Worm (Caenorhabditis elegans): Measurements from ENCODE around the gene sna-3.

DNA sequence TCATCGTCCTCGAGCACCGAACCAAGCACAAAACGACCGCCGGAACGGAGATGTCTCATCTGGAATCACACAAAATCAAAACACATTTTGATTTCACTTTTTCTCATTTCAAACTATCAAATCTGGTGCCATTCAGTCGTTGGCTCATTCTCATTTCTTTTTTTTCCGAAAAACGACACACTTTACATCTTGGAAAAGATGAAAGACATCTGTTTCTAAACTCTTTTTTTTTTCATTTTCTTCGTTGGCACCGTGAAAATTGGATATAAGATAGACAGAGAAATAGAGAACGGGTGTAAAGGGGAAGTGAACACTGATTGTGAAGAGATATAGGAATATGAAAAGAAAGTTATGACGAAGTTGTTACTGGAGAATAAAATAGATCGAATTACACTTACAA is 50.2 kb downstream of the sna-3 start:
- TF ChIP-seq ceh-13 (GFP tag; optimal IDR thresholded peaks at IDR 0.05) (no peak), B0310.2 (tag; optimal IDR thresholded peaks at IDR 0.05) (no peak), pes-1 (GFP tag; IDR thresholded peaks at IDR 0.05) (no peak), ama-1 (optimal IDR thresholded peaks at IDR 0.05) (no peak), flt-1 (GFP tag; IDR thresholded peaks at IDR 0.05) (no peak)
